Fruit fly (Drosophila melanogaster): Measurements from ENCODE around the gene CG17075.

Gene CG17075

DNA sequence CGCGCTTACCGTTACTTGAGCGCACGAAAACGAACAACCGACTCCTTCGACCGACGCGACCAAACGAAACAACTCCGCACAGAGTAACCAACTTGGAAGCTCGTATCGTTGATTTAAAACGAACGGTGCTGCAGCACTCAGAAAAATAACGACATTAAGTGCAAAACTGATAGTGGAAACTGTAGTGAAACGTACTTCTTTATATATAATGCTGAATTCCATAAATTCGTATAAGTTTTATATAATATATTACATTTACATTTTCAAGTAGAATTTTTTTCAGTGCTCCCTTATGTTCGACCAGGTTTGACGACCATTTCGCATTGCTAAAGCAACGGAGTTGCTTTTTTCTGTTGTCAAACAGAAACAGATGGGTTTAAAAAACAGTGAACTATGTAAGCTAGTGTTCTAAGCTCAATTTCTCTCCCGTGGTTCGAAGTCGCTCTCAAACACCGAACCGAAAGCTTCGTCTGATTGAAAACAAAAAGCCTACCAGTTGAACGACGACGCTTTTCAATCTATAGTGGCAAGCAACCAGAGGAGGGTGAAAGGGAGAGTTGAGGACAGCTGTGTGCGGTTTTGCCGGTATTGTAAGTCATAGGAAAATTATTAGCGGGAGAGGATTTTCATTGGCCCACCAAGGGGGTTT is at the start of gene CG17075 (continued):
- TF ChIP-seq Gug (GFP tag; IDR thresholded peaks at IDR 0.05) (peak; percentile 92), CG7368 (GFP tag; optimal IDR thresholded peaks at IDR 0.05) (peak; percentile 81), CG8319 (GFP tag; optimal IDR thresholded peaks at IDR 0.05) (peak; percentile 75), dsx (GFP tag; optimal IDR thresholded peaks at IDR 0.05; ENCODE audit: poor library complexity, severe bottlenecking) (peak; percentile 78), CG3032 (tag; optimal IDR thresholded peaks at IDR 0.05) (peak; percentile 79), CG4318 (GFP tag; optimal IDR thresholded peaks at IDR 0.05) (no peak), CG15336 (GFP tag; IDR thresholded peaks at IDR 0.05) (peak; percentile 98), Hr38 (GFP tag; optimal IDR thresholded peaks at IDR 0.05) (no peak), topi (GFP tag; optimal IDR thresholded peaks at IDR 0.05) (peak; percentile 79)

DNA sequence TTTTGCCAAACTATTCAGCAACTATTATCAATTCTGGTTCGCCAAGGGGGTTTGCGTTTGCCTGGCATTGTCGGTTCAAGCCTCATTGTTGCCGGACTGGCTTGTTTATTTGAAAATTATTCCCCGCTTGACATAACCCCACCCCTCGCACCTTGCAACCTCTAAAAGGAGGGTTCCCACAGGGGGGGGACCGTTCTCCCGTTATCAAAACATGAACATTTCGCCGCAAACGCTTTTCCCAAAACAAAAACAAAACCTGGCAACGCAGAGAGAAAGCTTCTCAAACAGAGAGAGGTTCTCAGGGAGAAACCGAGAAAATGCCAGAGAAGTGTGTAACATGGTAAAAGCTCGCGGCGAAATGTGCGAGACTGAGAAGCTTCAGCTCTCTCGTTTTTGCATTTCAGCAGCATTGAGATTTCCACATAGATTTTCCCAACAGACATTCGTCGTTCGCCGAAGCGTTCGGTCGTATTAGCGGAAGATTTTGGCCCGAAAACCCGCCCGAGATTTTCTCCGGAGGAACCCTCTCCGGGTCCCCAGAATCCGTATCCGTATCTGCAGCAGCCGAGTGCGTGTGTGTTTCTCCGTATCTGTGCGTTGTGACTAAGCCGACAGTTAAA is 42.6 kb upstream of the CG17075 start:
- TF ChIP-seq Eip75B (GFP tag; optimal IDR thresholded peaks at IDR 0.05) (no peak), acj6 (GFP tag; optimal IDR thresholded peaks at IDR 0.05) (no peak), Hr4 (GFP tag; optimal IDR thresholded peaks at IDR 0.05) (no peak), CG8632 (GFP tag; optimal IDR thresholded peaks at IDR 0.05) (no peak), CG15336 (GFP tag; IDR thresholded peaks at IDR 0.05) (peak; percentile 25; the same call in 1 of the 2 replicates), CG4318 (GFP tag; optimal IDR thresholded peaks at IDR 0.05) (no peak), CG8119 (GFP tag; IDR thresholded peaks at IDR 0.05) (0 out of 3 replicates have a peak, but pooled peaks have one; percentile 26), eg (GFP tag; IDR thresholded peaks at IDR 0.05) (peak; percentile 57; the same call in 1 of the 3 replicates), fkh (GFP tag; optimal IDR thresholded peaks at IDR 0.05) (peak; percentile 59), Eip78C (GFP tag) (peak; percentile 39), spab (GFP tag; optimal IDR thresholded peaks at IDR 0.05) (no peak), svp (GFP tag) (peak; percentile 66), CG10631 (GFP tag; optimal IDR thresholded peaks at IDR 0.05) (no peak)

DNA sequence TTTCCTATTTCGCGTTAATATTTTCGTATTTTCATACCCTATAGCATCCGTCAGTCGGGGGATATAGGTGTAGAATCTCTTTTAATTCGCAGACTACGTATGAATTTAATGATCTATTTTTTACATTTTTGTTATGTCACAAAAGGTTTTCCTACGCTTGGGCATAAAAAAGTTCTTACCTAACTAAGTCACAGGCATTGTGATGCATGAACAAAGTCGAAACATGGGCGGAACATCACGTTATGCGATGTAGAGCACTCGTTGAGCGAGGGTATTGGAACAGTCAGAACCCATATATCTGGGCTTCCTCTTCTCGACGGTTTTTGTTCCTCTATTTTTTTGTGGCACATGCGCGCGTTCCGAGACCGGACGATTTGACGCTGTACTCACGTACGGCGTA is 41.9 kb upstream of the CG17075 start:
- TF ChIP-seq OdsH (GFP tag; optimal IDR thresholded peaks at IDR 0.05) (peak; percentile 5), Eip78C (GFP tag) (peak; percentile 29), CG15336 (GFP tag; IDR thresholded peaks at IDR 0.05) (no peak), CG11902 (GFP tag; optimal IDR thresholded peaks at IDR 0.05) (no peak)

DNA sequence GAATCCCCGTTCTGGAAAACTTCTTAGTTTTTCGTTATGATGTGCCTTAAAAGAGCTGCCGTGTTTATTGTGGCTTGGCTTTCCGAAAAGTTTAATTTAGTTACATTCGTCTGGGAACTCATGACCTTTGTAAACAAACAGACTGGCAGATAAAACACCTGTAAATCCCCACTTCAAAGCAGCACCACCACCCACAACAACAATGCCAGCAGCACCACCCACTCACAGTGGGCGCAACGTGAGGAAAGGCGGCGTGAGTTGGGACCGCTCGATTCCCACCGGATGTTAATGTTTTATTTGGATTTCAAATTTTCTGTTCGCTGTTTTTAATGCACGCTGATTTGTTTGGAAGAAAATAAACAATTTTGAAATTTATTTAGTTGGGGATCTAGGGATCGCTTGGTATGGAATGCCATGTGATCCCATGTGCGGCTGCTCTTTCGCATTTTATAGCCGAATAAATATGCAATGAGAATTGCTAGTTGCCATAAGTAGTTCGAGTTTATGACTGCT is 40.9 kb upstream of the CG17075 start:
- TF ChIP-seq svp (GFP tag) (peak; percentile 64), ss (GFP tag; optimal IDR thresholded peaks at IDR 0.05) (no peak)

DNA sequence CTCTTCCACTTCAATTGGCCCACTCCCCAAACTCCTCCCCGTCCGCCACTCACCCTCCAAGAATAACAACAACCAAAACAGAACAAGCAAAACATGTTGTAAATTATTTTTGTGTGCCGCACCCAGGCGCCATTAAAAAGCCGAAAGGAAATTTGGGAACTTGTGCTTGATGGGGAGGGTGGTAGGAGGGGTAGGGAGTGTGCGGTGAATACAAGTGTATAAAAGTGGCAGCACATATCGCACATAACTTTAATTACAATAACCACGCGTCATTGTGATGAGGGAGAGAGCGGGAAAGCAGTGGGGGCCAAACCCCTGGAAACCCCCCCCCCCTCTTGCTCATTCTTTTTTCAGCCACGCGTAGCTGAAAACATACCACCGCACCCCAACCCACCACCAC is 39.8 kb upstream of the CG17075 start:
- no peak for TF ChIP-seq CG10669 (GFP tag; optimal IDR thresholded peaks at IDR 0.05)
- TF ChIP-seq svp (GFP tag): no peak
- TF ChIP-seq CG31627 (GFP tag; optimal IDR thresholded peaks at IDR 0.05): no peak

DNA sequence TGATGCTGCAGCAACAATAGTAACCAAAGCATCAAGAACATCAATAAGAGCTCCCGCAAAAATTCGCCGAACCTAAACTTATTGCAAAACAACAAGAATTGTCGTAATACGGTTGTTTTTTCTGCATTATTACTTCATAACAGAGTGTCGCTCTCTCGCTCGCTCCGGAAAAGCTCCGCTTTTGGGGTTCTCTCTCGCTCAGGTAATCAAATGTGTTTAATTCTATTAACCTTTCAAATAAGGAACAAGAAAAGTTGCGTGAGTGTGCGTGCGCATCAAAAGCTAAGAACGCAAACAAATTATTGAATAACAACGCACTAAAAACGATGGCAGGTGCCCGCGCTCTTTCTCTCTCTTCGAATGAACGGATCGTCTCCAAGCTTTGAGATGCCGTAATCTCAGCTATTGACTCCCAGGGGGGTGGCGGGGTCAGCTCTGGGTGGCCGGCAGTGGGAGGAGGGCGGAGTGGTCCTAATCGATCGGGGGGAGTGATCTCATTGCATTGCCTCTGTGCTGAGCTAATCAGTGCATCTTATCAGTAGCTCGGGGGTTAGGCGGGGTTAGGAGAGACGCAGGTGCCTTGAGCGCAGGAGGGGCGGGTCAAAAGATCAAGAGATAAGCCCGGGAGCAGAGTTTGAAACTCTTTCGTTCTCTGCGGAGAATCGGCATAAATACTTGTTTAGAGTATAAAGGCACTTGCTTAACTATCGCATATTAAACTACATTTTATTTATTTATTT is 39.1 kb upstream of the CG17075 start:
- TF ChIP-seq topi (GFP tag; optimal IDR thresholded peaks at IDR 0.05) (no peak), Smox (GFP tag; optimal IDR thresholded peaks at IDR 0.05) (no peak), svp (GFP tag) (peak; percentile 94), vri (GFP tag; optimal IDR thresholded peaks at IDR 0.05) (peak; percentile 61), CG9139 (GFP tag; optimal IDR thresholded peaks at IDR 0.05) (no peak), Lpt (GFP tag; optimal IDR thresholded peaks at IDR 0.05) (no peak), eg (GFP tag; IDR thresholded peaks at IDR 0.05) (0 out of 3 replicates have a peak, but pooled peaks have one; percentile 8), Gug (GFP tag; IDR thresholded peaks at IDR 0.05) (peak; percentile 8; the same call in 1 of the 2 replicates), CG6163 (GFP tag; IDR thresholded peaks at IDR 0.05) (0 out of 3 replicates have a peak, but pooled peaks have one; percentile 12), fkh (GFP tag; optimal IDR thresholded peaks at IDR 0.05) (peak; percentile 24)
